Worm (Caenorhabditis elegans) whole organism, L1 larva: ENCODE results near the gene R160.5.

Experiments
- blmp-1 ChIP-seq: fragments of 150-350 bp; optimal IDR thresholded peaks from 2 replicates; lab custom pipeline; 2014; ENCODE audit warnings: missing biosample characterization, missing genetic modification characterization
- ceh-82 ChIP-seq, 3 experiments: fragments of 150-350 bp in 1 of 3; sonication (generic microtip) in 2 of 3; optimal IDR thresholded peaks; 2 replicates each; lab custom pipeline; 2014 to 2017; ENCODE audit warnings: missing biosample characterization in 3 of 3, missing genetic modification characterization in 3 of 3
- ceh-90 ChIP-seq: sonication (generic microtip); optimal IDR thresholded peaks from 2 replicates; lab custom pipeline; 2016; ENCODE audit warnings: missing genetic modification characterization, missing compliant biosample characterization
- dpl-1 ChIP-seq, 3 experiments: fragments of 150-350 bp in 2 of 3; sonication (generic microtip) in 1 of 3; optimal IDR thresholded peaks; 2 replicates each; lab custom pipeline; 2014 to 2017; ENCODE audit warnings: missing biosample characterization in 3 of 3, missing genetic modification characterization in 3 of 3, missing genetic modification reagents in 3 of 3
- efl-3 ChIP-seq: fragments of 200-800 bp; sonication (Bioruptor generic); optimal IDR thresholded peaks from 2 replicates; lab custom pipeline; 2018; ENCODE audit warnings: mild to moderate bottlenecking, missing genetic modification characterization, missing compliant biosample characterization
- lin-13 ChIP-seq: fragments of 150-350 bp; optimal IDR thresholded peaks from 2 replicates; lab custom pipeline; 2014; ENCODE audit warnings: missing biosample characterization, missing genetic modification reagents, missing genetic modification characterization
- nhr-11 ChIP-seq: fragments of 150-350 bp; optimal IDR thresholded peaks from 2 replicates; lab custom pipeline; 2014; ENCODE audit warnings: missing biosample characterization, missing genetic modification characterization
- nhr-28 ChIP-seq: fragments of 150-350 bp; optimal IDR thresholded peaks from 2 replicates; lab custom pipeline; 2014; ENCODE audit warnings: missing biosample characterization, missing genetic modification characterization
- nhr-77 ChIP-seq: fragments of 150-350 bp; optimal IDR thresholded peaks from 2 replicates; lab custom pipeline; 2014; ENCODE audit warnings: missing biosample characterization, missing genetic modification characterization
- skn-1 ChIP-seq: fragments of 150-350 bp; optimal IDR thresholded peaks from 2 replicates; lab custom pipeline; 2014; ENCODE audit warnings: missing biosample characterization, missing genetic modification characterization
- sptf-1 ChIP-seq: fragments of 150-350 bp; optimal IDR thresholded peaks from 2 replicates; lab custom pipeline; 2014; ENCODE audit warnings: missing biosample characterization, missing genetic modification characterization
- unc-62 ChIP-seq: fragments of 150-350 bp; optimal IDR thresholded peaks from 2 replicates; lab custom pipeline; 2014; ENCODE audit warnings: missing biosample characterization, missing genetic modification reagents, missing genetic modification characterization
- ztf-11 ChIP-seq, 2 experiments: sonication (generic microtip); optimal IDR thresholded peaks; 2 replicates each; lab custom pipeline; 2016 to 2017; ENCODE audit warnings: missing genetic modification characterization in 2 of 2, missing biosample characterization in 1 of 2, missing compliant biosample characterization in 1 of 2

- TF ChIP-seq dpl-1 (GFP tag; optimal IDR thresholded peaks at IDR 0.05; lab: Kevin White, UChicago) (no peak), efl-3 (GFP tag; lab: Kevin White, UChicago) (no peak), blmp-1 (tag; lab: Kevin White, UChicago) (no peak), ztf-11 (tag; optimal IDR thresholded peaks at IDR 0.05; lab: Kevin White, UChicago) (no peak), skn-1 (tag; lab: Kevin White, UChicago) (no peak), sptf-1 (no peak), nhr-11 (no peak), nhr-77 (tag; lab: Kevin White, UChicago) (no peak), lin-13 (GFP tag; lab: Kevin White, UChicago) (no peak), ceh-90 (tag; lab: Kevin White, UChicago) (no peak), unc-62 (GFP tag; lab: Kevin White, UChicago) (no peak), ceh-82 (tag; optimal IDR thresholded peaks at IDR 0.05; lab: Kevin White, UChicago) (no peak), nhr-28 (tag; lab: Kevin White, UChicago) (no peak)
Measured at ce11 chrX:4413206-4413605, 42.5 kb upstream of the R160.5 start.
